Worm (Caenorhabditis elegans) whole organism, L2 larva: Measurements from ENCODE around the gene C05B5.8.

Experiments
- Y55F3AM.14 ChIP-seq: fragments of 200-800 bp; sonication (Bioruptor generic); optimal IDR thresholded peaks from 2 replicates; lab custom pipeline; 2018; ENCODE audit warnings: mild to moderate bottlenecking, missing genetic modification characterization, missing compliant biosample characterization
- egl-27 ChIP-seq: sonication (generic microtip); optimal IDR thresholded peaks from 3 replicates; lab custom pipeline; 2017; ENCODE audit warnings: missing biosample characterization, missing genetic modification reagents, missing genetic modification characterization
- fos-1 ChIP-seq: fragments of 150-350 bp; optimal IDR thresholded peaks from 2 replicates; lab custom pipeline; 2014; ENCODE audit warnings: missing biosample characterization, missing genetic modification characterization
- mab-5 ChIP-seq: fragments of 150-350 bp; optimal IDR thresholded peaks from 2 replicates; lab custom pipeline; 2014; ENCODE audit warnings: missing biosample characterization, missing genetic modification characterization
- nhr-10 ChIP-seq: sonication (generic microtip); optimal IDR thresholded peaks from 2 replicates; lab custom pipeline; 2017; ENCODE audit warnings: missing biosample characterization, missing genetic modification characterization
- nhr-12 ChIP-seq: fragments of 150-350 bp; optimal IDR thresholded peaks from 2 replicates; lab custom pipeline; 2014; ENCODE audit warnings: missing biosample characterization, missing genetic modification characterization
- snpc-4 ChIP-seq: fragments of 150-350 bp; optimal IDR thresholded peaks from 2 replicates; lab custom pipeline; 2014; ENCODE audit warnings: missing biosample characterization, missing genetic modification characterization
- unc-39 ChIP-seq: fragments of 150-350 bp; optimal IDR thresholded peaks from 2 replicates; lab custom pipeline; 2014; ENCODE audit warnings: missing biosample characterization, missing genetic modification characterization

DNA sequence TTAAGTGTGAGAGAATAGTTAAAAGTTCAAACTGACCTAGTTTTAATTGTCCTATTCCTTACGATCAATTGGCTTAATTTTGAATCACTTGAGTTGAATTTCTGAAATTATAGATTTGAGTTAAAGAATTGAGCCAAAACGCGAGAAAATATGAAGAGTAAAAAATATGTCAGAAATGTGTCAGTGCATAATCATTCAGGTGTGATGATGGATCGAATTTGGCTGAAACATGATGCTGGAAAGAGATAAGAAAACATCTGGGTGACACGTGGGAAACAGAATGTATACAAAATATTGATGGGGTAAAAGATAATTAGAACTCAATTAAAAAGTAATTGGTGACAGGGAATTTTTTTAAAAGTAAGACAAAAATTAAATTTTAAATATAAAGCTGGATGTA, 32.8 kb downstream of the C05B5.8 start, which contains the start of gene R10E12.2:
- TF ChIP-seq nhr-10 (no peak), snpc-4 (no peak), Y55F3AM.14 (GFP tag; lab: Kevin White, UChicago) (no peak), egl-27 (tag; lab: Kevin White, UChicago) (no peak), nhr-12 (tag; lab: Kevin White, UChicago) (no peak), fos-1 (tag; lab: Kevin White, UChicago) (no peak), unc-39 (tag; lab: Kevin White, UChicago) (no peak), mab-5 (tag; lab: Kevin White, UChicago) (no peak)
